Fruit fly (Drosophila melanogaster) whole organism, prepupa: ENCODE measurements around the gene mRpL21.

ENCODE experiments used
- CG10669 ChIP-seq: fragments of 200-800 bp; sonication (Bioruptor generic); optimal IDR thresholded peaks from 3 replicates; lab custom pipeline; 2018; ENCODE audit warnings: missing biosample characterization, mild to moderate bottlenecking, missing genetic modification characterization, moderate library complexity
- CG11294 ChIP-seq: fragments of 200-800 bp; sonication (Bioruptor generic); IDR thresholded peaks from 2 replicates; pipeline ENCODE4 v1.3.6; 2022; ENCODE audit warnings: missing biosample characterization, missing genetic modification characterization
- CG11762 ChIP-seq: fragments of 200-800 bp; sonication (Bioruptor generic); optimal IDR thresholded peaks from 3 replicates; lab custom pipeline; 2016; ENCODE audit warnings: missing biosample characterization, missing genetic modification characterization; ENCODE audit not compliant: insufficient read depth
- CG15336 ChIP-seq: fragments of 200-800 bp; sonication (Bioruptor generic); IDR thresholded peaks from 2 replicates; pipeline ENCODE4 v1.3.6; 2022; ENCODE audit warnings: missing biosample characterization, missing genetic modification characterization
- CG1621 ChIP-seq: fragments of 200-800 bp; sonication (Bioruptor generic); optimal IDR thresholded peaks from 3 replicates; lab custom pipeline; 2018; ENCODE audit warnings: missing biosample characterization, mild to moderate bottlenecking, missing genetic modification characterization
- CG16779 ChIP-seq: fragments of 200-800 bp; sonication (Bioruptor generic); optimal IDR thresholded peaks from 3 replicates; lab custom pipeline; 2017; ENCODE audit warnings: missing biosample characterization, mild to moderate bottlenecking, missing genetic modification characterization
- CG3032 ChIP-seq: fragments of 200-800 bp; optimal IDR thresholded peaks from 2 replicates; lab custom pipeline; 2019; ENCODE audit warnings: missing biosample characterization, mild to moderate bottlenecking, missing genetic modification characterization, moderate library complexity
- CG32006 ChIP-seq: fragments of 200-800 bp; sonication (Bioruptor generic); optimal IDR thresholded peaks from 3 replicates; lab custom pipeline; 2017; ENCODE audit warnings: missing biosample characterization, mild to moderate bottlenecking, missing genetic modification characterization
- CG34406 ChIP-seq: fragments of 200-800 bp; sonication (Bioruptor generic); optimal IDR thresholded peaks from 3 replicates; lab custom pipeline; 2016; ENCODE audit warnings: missing biosample characterization, missing genetic modification characterization
- CG3919 ChIP-seq: fragments of 200-800 bp; sonication (Bioruptor generic); optimal IDR thresholded peaks from 3 replicates; lab custom pipeline; 2016; ENCODE audit warnings: missing biosample characterization, missing genetic modification characterization
- CG4318 ChIP-seq: fragments of 200-800 bp; sonication (Bioruptor generic); optimal IDR thresholded peaks from 3 replicates; lab custom pipeline; 2017; ENCODE audit warnings: missing biosample characterization, mild to moderate bottlenecking, missing genetic modification characterization
- CG6163 ChIP-seq: fragments of 200-800 bp; sonication (Bioruptor generic); IDR thresholded peaks from 3 replicates; pipeline ENCODE4 v1.3.6; 2022; ENCODE audit warnings: missing biosample characterization, missing genetic modification characterization
- CG6276 ChIP-seq: fragments of 200-800 bp; sonication (Bioruptor generic); optimal IDR thresholded peaks from 2 replicates; lab custom pipeline; 2017; ENCODE audit warnings: missing biosample characterization, mild to moderate bottlenecking, missing genetic modification characterization
- CG6792 ChIP-seq: fragments of 200-800 bp; sonication (Bioruptor generic); optimal IDR thresholded peaks from 3 replicates; lab custom pipeline; 2016; ENCODE audit warnings: missing biosample characterization, missing genetic modification characterization
- CG6808 ChIP-seq: fragments of 200-800 bp; sonication (Bioruptor generic); optimal IDR thresholded peaks from 3 replicates; lab custom pipeline; 2017; ENCODE audit warnings: missing biosample characterization, missing genetic modification characterization, mild to moderate bottlenecking, moderate library complexity, missing genetic modification reagents
- CG6854 ChIP-seq: fragments of 200-800 bp; sonication (Bioruptor generic); optimal IDR thresholded peaks from 2 replicates; lab custom pipeline; 2017; ENCODE audit warnings: missing biosample characterization, mild to moderate bottlenecking, missing genetic modification characterization
- CG7368 ChIP-seq: fragments of 200-800 bp; sonication (Bioruptor generic); optimal IDR thresholded peaks from 3 replicates; lab custom pipeline; 2016; ENCODE audit warnings: missing biosample characterization, missing genetic modification characterization
- CG8119 ChIP-seq: fragments of 200-800 bp; sonication (Bioruptor generic); IDR thresholded peaks from 3 replicates; pipeline ENCODE4 v1.3.6; 2022; ENCODE audit warnings: missing biosample characterization, missing genetic modification characterization
- CG8319 ChIP-seq: fragments of 200-800 bp; sonication (Bioruptor generic); optimal IDR thresholded peaks from 3 replicates; lab custom pipeline; 2016; ENCODE audit warnings: missing biosample characterization, missing genetic modification characterization
- CG9139 ChIP-seq: fragments of 200-800 bp; sonication (Bioruptor generic); optimal IDR thresholded peaks from 3 replicates; lab custom pipeline; 2017; ENCODE audit warnings: missing biosample characterization, mild to moderate bottlenecking, missing genetic modification characterization
- Eip75B ChIP-seq: fragments of 200-800 bp; sonication (Bioruptor generic); optimal IDR thresholded peaks from 3 replicates; lab custom pipeline; 2016; ENCODE audit warnings: missing biosample characterization, missing genetic modification characterization
- Eip78C ChIP-seq: fragments of 200-800 bp; sonication (Bioruptor generic); peaks from one replicate; lab custom pipeline; 2016; ENCODE audit warnings: missing biosample characterization, missing genetic modification characterization
- Eip93F ChIP-seq: fragments of 200-800 bp; sonication (Bioruptor generic); optimal IDR thresholded peaks from 2 replicates; lab custom pipeline; 2016; ENCODE audit warnings: missing biosample characterization, mild to moderate bottlenecking, missing genetic modification characterization
- Ets21C ChIP-seq: fragments of 200-800 bp; sonication (Bioruptor generic); optimal IDR thresholded peaks from 3 replicates; lab custom pipeline; 2016; ENCODE audit warnings: missing biosample characterization, missing genetic modification characterization
- Ets96B ChIP-seq: fragments of 200-800 bp; optimal IDR thresholded peaks from 2 replicates; lab custom pipeline; 2019; ENCODE audit warnings: missing biosample characterization, mild to moderate bottlenecking, missing genetic modification characterization, moderate library complexity
- Gug ChIP-seq: fragments of 200-800 bp; sonication (Bioruptor generic); IDR thresholded peaks from 2 replicates; pipeline ENCODE4 v1.3.6; 2022; ENCODE audit warnings: missing biosample characterization, missing genetic modification characterization
- Hr39 ChIP-seq: fragments of 200-800 bp; sonication (Bioruptor generic); optimal IDR thresholded peaks from 2 replicates; lab custom pipeline; 2016; ENCODE audit warnings: missing biosample characterization, missing genetic modification characterization
- Met ChIP-seq: fragments of 200-800 bp; sonication (Bioruptor generic); optimal IDR thresholded peaks from 3 replicates; lab custom pipeline; 2016; ENCODE audit warnings: missing biosample characterization, missing genetic modification characterization
- OdsH ChIP-seq: fragments of 200-800 bp; sonication (Bioruptor generic); optimal IDR thresholded peaks from 3 replicates; lab custom pipeline; 2016; ENCODE audit warnings: missing biosample characterization, missing genetic modification characterization
- Smox ChIP-seq: fragments of 200-800 bp; sonication (Bioruptor generic); optimal IDR thresholded peaks from 3 replicates; lab custom pipeline; 2016; ENCODE audit warnings: missing biosample characterization, missing genetic modification characterization
- Sox14 ChIP-seq: fragments of 200-800 bp; sonication (Bioruptor generic); optimal IDR thresholded peaks from 3 replicates; lab custom pipeline; 2016; ENCODE audit warnings: missing biosample characterization, missing genetic modification characterization
- Sox15 ChIP-seq: fragments of 200-800 bp; sonication (Bioruptor generic); optimal IDR thresholded peaks from 3 replicates; lab custom pipeline; 2016; ENCODE audit warnings: missing biosample characterization, missing genetic modification characterization
- achi ChIP-seq: fragments of 200-800 bp; sonication (Bioruptor generic); optimal IDR thresholded peaks from 3 replicates; lab custom pipeline; 2016; ENCODE audit warnings: missing biosample characterization, missing genetic modification characterization
- acj6 ChIP-seq: fragments of 200-800 bp; sonication (Bioruptor generic); optimal IDR thresholded peaks from 3 replicates; lab custom pipeline; 2016; ENCODE audit warnings: missing biosample characterization, missing genetic modification characterization
- cyc ChIP-seq: fragments of 200-800 bp; sonication (Bioruptor generic); optimal IDR thresholded peaks from 3 replicates; lab custom pipeline; 2016; ENCODE audit warnings: missing biosample characterization, missing genetic modification characterization
- dac ChIP-seq: fragments of 200-800 bp; sonication (Bioruptor generic); optimal IDR thresholded peaks from 2 replicates; lab custom pipeline; 2017; ENCODE audit warnings: missing biosample characterization, mild to moderate bottlenecking, missing genetic modification characterization
- dsx ChIP-seq: fragments of 200-800 bp; optimal IDR thresholded peaks from 3 replicates; lab custom pipeline; 2019; ENCODE audit warnings: missing biosample characterization, mild to moderate bottlenecking, missing genetic modification characterization, moderate library complexity; ENCODE audit not compliant: poor library complexity, severe bottlenecking
- eg ChIP-seq: fragments of 200-800 bp; sonication (Bioruptor generic); IDR thresholded peaks from 3 replicates; pipeline ENCODE4 v1.3.6; 2022; ENCODE audit warnings: missing biosample characterization, missing genetic modification characterization
- esn ChIP-seq: fragments of 200-800 bp; sonication (Bioruptor generic); optimal IDR thresholded peaks from 2 replicates; lab custom pipeline; 2016; ENCODE audit warnings: missing biosample characterization, mild to moderate bottlenecking, missing genetic modification characterization, moderate library complexity
- fd59A ChIP-seq: fragments of 200-800 bp; sonication (Bioruptor generic); optimal IDR thresholded peaks from 2 replicates; lab custom pipeline; 2017; ENCODE audit warnings: missing biosample characterization, mild to moderate bottlenecking, missing genetic modification characterization, missing genetic modification reagents
- fd85E ChIP-seq: fragments of 200-800 bp; sonication (Bioruptor generic); optimal IDR thresholded peaks from 3 replicates; lab custom pipeline; 2016; ENCODE audit warnings: missing biosample characterization, missing genetic modification characterization
- fkh ChIP-seq: fragments of 200-800 bp; sonication (Bioruptor generic); optimal IDR thresholded peaks from 3 replicates; lab custom pipeline; 2017; ENCODE audit warnings: missing biosample characterization, mild to moderate bottlenecking, missing genetic modification characterization, moderate library complexity
- salr ChIP-seq, 2 experiments: fragments of 200-800 bp; sonication (Bioruptor generic); optimal IDR thresholded peaks; 3 replicates each; lab custom pipeline; 2016 to 2018; ENCODE audit warnings: missing biosample characterization in 2 of 2, missing genetic modification characterization in 2 of 2, mild to moderate bottlenecking in 1 of 2
- spab ChIP-seq: fragments of 200-800 bp; sonication (Bioruptor generic); optimal IDR thresholded peaks from 2 replicates; lab custom pipeline; 2017; ENCODE audit warnings: missing biosample characterization, mild to moderate bottlenecking, missing genetic modification characterization, missing genetic modification reagents
- ss ChIP-seq, 2 experiments: fragments of 200-800 bp; sonication (Bioruptor generic); optimal IDR thresholded peaks; 2 replicates in 1 of 2; 3 replicates in 1 of 2; lab custom pipeline; 2017 to 2018; ENCODE audit warnings: mild to moderate bottlenecking in 2 of 2, missing biosample characterization in 2 of 2, missing genetic modification characterization in 2 of 2, moderate library complexity in 1 of 2
- topi ChIP-seq: fragments of 200-800 bp; sonication (Bioruptor generic); optimal IDR thresholded peaks from 3 replicates; lab custom pipeline; 2016; ENCODE audit warnings: missing biosample characterization, missing genetic modification characterization
- vri ChIP-seq: fragments of 200-800 bp; sonication (Bioruptor generic); optimal IDR thresholded peaks from 3 replicates; lab custom pipeline; 2016; ENCODE audit warnings: missing biosample characterization, mild to moderate bottlenecking, missing genetic modification characterization

The mRpL21 gene

DNA sequence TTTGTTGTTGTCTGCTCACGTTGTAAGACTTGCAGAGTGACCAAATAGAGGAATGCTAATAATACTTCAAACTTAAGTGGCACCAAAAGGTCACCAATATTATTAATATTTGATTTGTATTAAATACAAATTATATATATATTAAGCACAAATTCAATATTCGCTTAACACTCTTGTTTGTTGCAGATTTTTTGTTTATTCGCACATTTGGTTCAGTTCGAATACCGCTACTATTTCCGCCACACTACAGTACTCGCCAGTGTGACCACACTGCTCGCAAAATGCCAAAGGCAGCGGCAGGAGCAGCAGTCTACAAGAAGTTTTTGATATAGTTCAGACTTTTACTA, 9.3 kb upstream of the mRpL21 start, which contains the start of gene Max (continued):
- TF ChIP-seq spab (GFP tag; lab: Kevin White, UChicago) (no peak), fkh (peak; percentile 32), Met (peak; percentile 51), CG6276 (GFP tag; lab: Kevin White, UChicago) (no peak), Sox15 (GFP tag; lab: Kevin White, UChicago) (peak; percentile 32), vri (GFP tag; lab: Kevin White, UChicago) (no peak), CG34406 (GFP tag; lab: Kevin White, UChicago) (peak; percentile 66), Eip78C (GFP tag; lab: Kevin White, UChicago) (peak; percentile 88)

DNA sequence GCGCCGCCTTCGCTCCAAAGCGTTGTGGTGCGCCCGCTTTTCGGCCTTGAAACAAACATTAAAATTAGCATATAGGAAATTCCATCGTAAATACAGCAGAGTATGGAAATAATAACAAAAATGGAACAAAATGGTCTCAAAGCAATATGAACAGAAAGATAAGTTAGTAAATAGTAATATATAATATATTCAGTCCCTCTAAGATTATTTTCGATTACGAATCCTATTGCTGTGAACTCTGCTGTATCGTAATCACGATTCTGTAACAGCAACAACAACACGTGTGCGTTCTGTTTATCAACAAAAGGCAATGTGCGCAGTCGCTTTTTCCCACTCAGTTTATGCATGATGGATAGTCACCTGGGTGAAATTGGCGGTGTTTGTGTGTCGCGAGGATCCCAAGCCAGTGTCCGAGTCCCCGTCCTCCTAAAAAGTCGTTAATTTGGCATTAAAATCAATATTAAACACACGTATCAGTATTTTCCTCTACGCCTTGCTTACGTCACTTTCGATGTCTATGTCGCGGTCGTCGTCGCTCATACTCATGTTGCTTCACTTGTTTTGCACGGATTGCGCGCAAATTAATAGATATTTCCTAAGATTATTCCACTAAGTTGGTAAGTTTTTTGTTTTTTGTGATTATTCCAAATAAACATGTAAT, 8.7 kb upstream of the mRpL21 start, which contains the start of the genes CG42374 and Mettl5:
TSS of gene CG42374 (plus strand) at position 287 of the 661 bp plus-strand sequence.
TSS of gene Mettl5 (plus strand) at position 287 of the 661 bp plus-strand sequence.
- TF ChIP-seq CG6792 (GFP tag; lab: Kevin White, UChicago) (peak; percentile 28), CG11762 (GFP tag; lab: Kevin White, UChicago) (no peak), Smox (GFP tag; lab: Kevin White, UChicago) (peak; percentile 28), acj6 (peak; percentile 38), Sox14 (GFP tag; lab: Kevin White, UChicago) (no peak), CG7368 (GFP tag; lab: Kevin White, UChicago) (no peak), Sox15 (GFP tag; lab: Kevin White, UChicago) (peak; percentile 2), dsx (GFP tag; lab: Kevin White, UChicago) (no peak), dac (GFP tag; lab: Kevin White, UChicago) (no peak), CG6163 (GFP tag; lab: Robert Waterston, UW) (peak; percentile 32; the same call in 1 of the 3 replicates), salr (GFP tag; optimal IDR thresholded peaks at IDR 0.05; lab: Kevin White, UChicago) (no peak), fd59A (GFP tag; lab: Kevin White, UChicago) (no peak), Hr39 (no peak), CG6276 (GFP tag; lab: Kevin White, UChicago) (peak; percentile 27), CG9139 (GFP tag; lab: Kevin White, UChicago) (no peak), CG10669 (GFP tag; lab: Kevin White, UChicago) (peak; percentile 50), CG6808 (GFP tag; lab: Kevin White, UChicago) (no peak), CG3919 (peak; percentile 18), CG4318 (GFP tag; lab: Kevin White, UChicago) (no peak), CG1621 (peak; percentile 33), fd85E (GFP tag; lab: Kevin White, UChicago) (no peak), CG3032 (tag; lab: Kevin White, UChicago) (peak; percentile 41), Ets96B (peak; percentile 26), CG16779 (tag; lab: Kevin White, UChicago) (no peak), Eip75B (GFP tag; lab: Kevin White, UChicago) (no peak), eg (GFP tag; lab: Robert Waterston, UW) (peak; percentile 81), CG6854 (GFP tag; lab: Kevin White, UChicago) (no peak), CG32006 (GFP tag; lab: Kevin White, UChicago) (peak; percentile 49), Eip78C (GFP tag; lab: Kevin White, UChicago) (peak; percentile 88), achi (GFP tag; lab: Kevin White, UChicago) (peak; percentile 42), spab (GFP tag; lab: Kevin White, UChicago) (no peak), CG8319 (GFP tag; lab: Kevin White, UChicago) (no peak), ss (GFP tag; optimal IDR thresholded peaks at IDR 0.05; lab: Kevin White, UChicago) (no peak), OdsH (GFP tag; lab: Kevin White, UChicago) (peak; percentile 10), CG15336 (GFP tag; lab: Robert Waterston, UW) (peak; percentile 69), Met (peak; percentile 50), topi (GFP tag; lab: Kevin White, UChicago) (peak; percentile 13), CG11294 (GFP tag; lab: Robert Waterston, UW) (0 out of 2 replicates have a peak, but pooled peaks have one; percentile 24), Gug (GFP tag; lab: Robert Waterston, UW) (no peak; the same call in 1 of the 2 replicates), fkh (peak; percentile 44), esn (GFP tag; lab: Kevin White, UChicago) (peak; percentile 24), cyc (GFP tag; lab: Kevin White, UChicago) (no peak), Eip93F (GFP tag; lab: Kevin White, UChicago) (no peak), Ets21C (no peak), vri (GFP tag; lab: Kevin White, UChicago) (peak; percentile 66), CG34406 (GFP tag; lab: Kevin White, UChicago) (peak; percentile 39), CG8119 (GFP tag; lab: Robert Waterston, UW) (peak; percentile 67; the same call in 2 of the 3 replicates)
